Worm (Caenorhabditis elegans) whole organism, L4/young adult: ENCODE measurements around the gene C29F9.8.

Experiments
- W03F9.2 ChIP-seq: fragments of 150-350 bp; optimal IDR thresholded peaks from 2 replicates; lab custom pipeline; 2014; ENCODE audit warnings: missing biosample characterization, missing genetic modification characterization
- dao-5 ChIP-seq: sonication (generic microtip); optimal IDR thresholded peaks from 2 replicates; lab custom pipeline; 2016; ENCODE audit warnings: missing genotype, missing genetic modification characterization, moderate library complexity, missing compliant biosample characterization
- him-1 ChIP-seq: sonication (generic microtip); optimal IDR thresholded peaks from 2 replicates; lab custom pipeline; 2016; ENCODE audit warnings: missing genotype, missing genetic modification reagents, missing genetic modification characterization, missing compliant biosample characterization

DNA sequence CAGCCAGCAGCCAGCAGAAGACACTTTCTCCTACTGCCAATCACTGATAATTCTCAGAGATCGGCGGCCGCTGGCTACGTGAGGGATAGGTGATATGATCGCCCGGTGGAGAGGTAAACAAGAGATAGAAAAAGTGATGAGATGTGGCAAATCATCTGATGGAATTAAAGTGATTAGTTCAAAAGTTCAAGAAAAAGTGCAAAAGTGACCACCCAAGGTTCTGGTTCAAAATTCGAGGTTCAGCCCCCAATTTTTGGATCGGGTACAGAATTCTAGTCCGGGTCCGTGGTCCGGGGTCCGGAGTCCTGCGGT lies 31.3 kb downstream of the C29F9.8 start:
- no peak for TF ChIP-seq him-1
- no peak for TF ChIP-seq dao-5
- no peak for TF ChIP-seq W03F9.2 (tag; lab: Kevin White, UChicago)
